Worm (Caenorhabditis elegans) whole organism, L4 larva: ENCODE data around the gene nspc-15.
A peak's percentile ranks its signal among the peaks of the same experiment; 100 is the strongest.

Source experiments
- F26F4.8 ChIP-seq: fragments of 200-800 bp; sonication (Bioruptor generic); conservative IDR thresholded peaks from 2 replicates; pipeline ENCODE4 v1.3.6; 2022; ENCODE audit warnings: missing genetic modification characterization, missing compliant biosample characterization
- F37D6.2 ChIP-seq: sonication (generic microtip); optimal IDR thresholded peaks from 2 replicates; lab custom pipeline; 2016; ENCODE audit warnings: mild to moderate bottlenecking, missing genetic modification characterization, missing compliant biosample characterization
- T26A8.4 ChIP-seq: fragments of 200-800 bp; sonication (Bioruptor generic); IDR thresholded peaks from 2 replicates; pipeline ENCODE4 v1.3.6; 2022; ENCODE audit warnings: missing genetic modification characterization, missing compliant biosample characterization
- Y105C5A.15 ChIP-seq: fragments of 200-800 bp; sonication (Bioruptor generic); IDR thresholded peaks from 2 replicates; pipeline ENCODE4 v1.3.6; 2022; ENCODE audit warnings: missing genetic modification characterization, missing compliant biosample characterization
- Y48G9A.11 ChIP-seq: fragments of 200-800 bp; sonication (Bioruptor generic); IDR thresholded peaks from 2 replicates; pipeline ENCODE4 v1.3.6; 2022; ENCODE audit warnings: missing genetic modification reagents, missing genetic modification characterization, missing compliant biosample characterization
- Y75B8A.6 ChIP-seq: fragments of 200-800 bp; sonication (Bioruptor generic); IDR thresholded peaks from 2 replicates; pipeline ENCODE4 v1.3.6; 2022; ENCODE audit warnings: missing genetic modification reagents, missing genetic modification characterization, missing compliant biosample characterization
- ZK337.2 ChIP-seq: fragments of 200-800 bp; sonication (Bioruptor generic); IDR thresholded peaks from 2 replicates; pipeline ENCODE4 v1.3.6; 2022; ENCODE audit warnings: missing genetic modification reagents, missing genetic modification characterization, missing compliant biosample characterization
- aha-1 ChIP-seq: fragments of 150-350 bp; peaks from one replicate; lab custom pipeline; 2014; ENCODE audit warnings: missing biosample characterization, missing genetic modification characterization
- aly-2 ChIP-seq: sonication (generic microtip); optimal IDR thresholded peaks from 2 replicates; lab custom pipeline; 2018; ENCODE audit warnings: missing biosample characterization, missing genetic modification characterization
- ama-1 ChIP-seq: fragments of 150-350 bp; optimal IDR thresholded peaks from 2 replicates; lab custom pipeline; 2014; ENCODE audit warnings: inconsistent platforms, mixed read lengths
- attf-4 ChIP-seq: sonication (generic microtip); optimal IDR thresholded peaks from 3 replicates; lab custom pipeline; 2017; ENCODE audit warnings: missing biosample characterization, missing genetic modification characterization
- ceh-32 ChIP-seq: sonication (generic microtip); optimal IDR thresholded peaks from 2 replicates; lab custom pipeline; 2016; ENCODE audit warnings: mild to moderate bottlenecking, missing genetic modification characterization, missing compliant biosample characterization; ENCODE audit not compliant: poor library complexity
- ceh-44 ChIP-seq: fragments of 200-800 bp; sonication (Bioruptor generic); IDR thresholded peaks from 2 replicates; pipeline ENCODE4 v1.3.6; 2022; ENCODE audit warnings: missing genetic modification reagents, missing genetic modification characterization, missing compliant biosample characterization
- ceh-62 ChIP-seq: sonication (generic microtip); optimal IDR thresholded peaks from 2 replicates; lab custom pipeline; 2017; ENCODE audit warnings: missing biosample characterization, missing genetic modification characterization
- ceh-82 ChIP-seq: sonication (generic microtip); optimal IDR thresholded peaks from 2 replicates; lab custom pipeline; 2017; ENCODE audit warnings: missing biosample characterization, missing genetic modification characterization
- ces-1 ChIP-seq: fragments of 150-350 bp; sonication (generic microtip); optimal IDR thresholded peaks from 4 replicates; lab custom pipeline; 2014; ENCODE audit warnings: missing biosample characterization, missing genetic modification reagents, missing genetic modification characterization
- cey-2 ChIP-seq: sonication (generic microtip); optimal IDR thresholded peaks from 3 replicates; lab custom pipeline; 2017; ENCODE audit warnings: missing genetic modification characterization, mild to moderate bottlenecking, missing compliant biosample characterization, antibody characterized with exemption, borderline replicate concordance; ENCODE audit not compliant: insufficient read depth
- ctbp-1 ChIP-seq: fragments of 200-800 bp; sonication (Bioruptor generic); IDR thresholded peaks from 2 replicates; pipeline ENCODE4 v1.3.6; 2022; ENCODE audit warnings: missing genetic modification reagents, missing genetic modification characterization, missing compliant biosample characterization
- daf-16 ChIP-seq, 3 experiments: sonication (generic microtip); optimal IDR thresholded peaks; 2 replicates each; lab custom pipeline; 2016 to 2017; ENCODE audit warnings: missing genetic modification characterization in 3 of 3, missing genetic modification reagents in 3 of 3, mild to moderate bottlenecking in 2 of 3, missing compliant biosample characterization in 2 of 3, missing biosample characterization in 1 of 3, moderate library complexity in 1 of 3
- daf-19 ChIP-seq: fragments of 200-800 bp; sonication (Bioruptor generic); conservative IDR thresholded peaks from 2 replicates; pipeline ENCODE4 v1.3.6; 2022; ENCODE audit warnings: missing genetic modification characterization, missing compliant biosample characterization
- daf-8 ChIP-seq: fragments of 200-800 bp; sonication (Bioruptor generic); IDR thresholded peaks from 2 replicates; pipeline ENCODE4 v1.3.6; 2022; ENCODE audit warnings: missing genetic modification characterization, missing compliant biosample characterization
- duxl-1 ChIP-seq: sonication (generic microtip); optimal IDR thresholded peaks from 2 replicates; lab custom pipeline; 2016; ENCODE audit warnings: mild to moderate bottlenecking, missing genetic modification characterization, moderate library complexity, missing compliant biosample characterization; ENCODE audit not compliant: poor library complexity
- egl-43 ChIP-seq: fragments of 200-800 bp; sonication (Bioruptor generic); IDR thresholded peaks from 2 replicates; pipeline ENCODE4 v1.3.6; 2022; ENCODE audit warnings: missing genetic modification reagents, missing genetic modification characterization, missing compliant biosample characterization
- fkh-10 ChIP-seq: fragments of 150-350 bp; optimal IDR thresholded peaks from 2 replicates; lab custom pipeline; 2014; ENCODE audit warnings: missing biosample characterization, missing genetic modification reagents, missing genetic modification characterization
- fos-1 ChIP-seq: fragments of 150-350 bp; optimal IDR thresholded peaks from 2 replicates; lab custom pipeline; 2014; ENCODE audit warnings: missing biosample characterization, missing genetic modification characterization
- gei-8 ChIP-seq: fragments of 200-800 bp; sonication (Bioruptor generic); optimal IDR thresholded peaks from 2 replicates; lab custom pipeline; 2018; ENCODE audit warnings: mild to moderate bottlenecking, missing genetic modification characterization, missing compliant biosample characterization
- hlh-30 ChIP-seq: sonication (generic microtip); optimal IDR thresholded peaks from 2 replicates; lab custom pipeline; 2017; ENCODE audit warnings: antibody characterized with exemption, mild to moderate bottlenecking, missing genetic modification characterization, missing compliant biosample characterization; ENCODE audit not compliant: insufficient read depth
- hmg-1.1 ChIP-seq: fragments of 200-800 bp; sonication (Bioruptor generic); IDR thresholded peaks from 2 replicates; pipeline ENCODE4 v1.3.6; 2022; ENCODE audit warnings: missing genetic modification reagents, missing genetic modification characterization, missing compliant biosample characterization
- lin-13 ChIP-seq: fragments of 150-350 bp; optimal IDR thresholded peaks from 2 replicates; lab custom pipeline; 2014; ENCODE audit warnings: missing biosample characterization, missing genetic modification reagents, missing genetic modification characterization
- lin-15B ChIP-seq: fragments of 150-350 bp; sonication (generic microtip); optimal IDR thresholded peaks from 3 replicates; lab custom pipeline; 2014; ENCODE audit warnings: missing biosample characterization, missing genetic modification characterization
- lin-29 ChIP-seq: fragments of 200-800 bp; sonication (Bioruptor generic); IDR thresholded peaks from 2 replicates; pipeline ENCODE4 v1.3.6; 2022; ENCODE audit warnings: missing genetic modification reagents, missing genetic modification characterization, missing compliant biosample characterization
- lin-38 ChIP-seq: fragments of 200-800 bp; sonication (Bioruptor generic); IDR thresholded peaks from 2 replicates; pipeline ENCODE4 v1.3.6; 2022; ENCODE audit warnings: missing genetic modification reagents, missing genetic modification characterization, missing compliant biosample characterization
- lin-39 ChIP-seq: fragments of 150-350 bp; optimal IDR thresholded peaks from 2 replicates; lab custom pipeline; 2014; ENCODE audit warnings: missing biosample characterization, missing genetic modification reagents, missing genetic modification characterization
- madf-5 ChIP-seq, 2 experiments: fragments of 200-800 bp; sonication (Bioruptor generic); IDR thresholded peaks; 2 replicates each; pipeline ENCODE4 v1.3.6; 2022; ENCODE audit warnings: missing compliant biosample characterization in 2 of 2, missing genetic modification characterization in 2 of 2
- mes-2 ChIP-seq: sonication (generic microtip); optimal IDR thresholded peaks from 2 replicates; lab custom pipeline; 2016; ENCODE audit warnings: missing genotype, mild to moderate bottlenecking, missing genetic modification characterization, missing compliant biosample characterization; ENCODE audit not compliant: poor library complexity, severe bottlenecking
- mxl-3 ChIP-seq: fragments of 200-800 bp; sonication (Bioruptor generic); optimal IDR thresholded peaks from 2 replicates; lab custom pipeline; 2018; ENCODE audit warnings: mild to moderate bottlenecking, missing genetic modification characterization, missing compliant biosample characterization
- nhr-102 ChIP-seq: sonication (generic microtip); optimal IDR thresholded peaks from 2 replicates; lab custom pipeline; 2016; ENCODE audit warnings: mild to moderate bottlenecking, missing genetic modification characterization, moderate library complexity, missing compliant biosample characterization
- nhr-25 ChIP-seq: sonication (generic microtip); optimal IDR thresholded peaks from 2 replicates; lab custom pipeline; 2017; ENCODE audit warnings: missing genetic modification characterization, mild to moderate bottlenecking, missing compliant biosample characterization, antibody characterized with exemption, moderate library complexity, borderline replicate concordance; ENCODE audit not compliant: insufficient read depth
- nhr-28 ChIP-seq: fragments of 150-350 bp; optimal IDR thresholded peaks from 2 replicates; lab custom pipeline; 2014; ENCODE audit warnings: missing biosample characterization, missing genetic modification characterization
- nhr-77 ChIP-seq: fragments of 150-350 bp; optimal IDR thresholded peaks from 2 replicates; lab custom pipeline; 2014; ENCODE audit warnings: missing biosample characterization, missing genetic modification characterization
- php-3 ChIP-seq: fragments of 200-800 bp; sonication (Bioruptor generic); IDR thresholded peaks from 2 replicates; pipeline ENCODE4 v1.3.6; 2022; ENCODE audit warnings: missing genetic modification reagents, missing genetic modification characterization, missing compliant biosample characterization
- pqm-1 ChIP-seq: sonication (generic microtip); optimal IDR thresholded peaks from 2 replicates; lab custom pipeline; 2017; ENCODE audit warnings: missing biosample characterization, missing genetic modification characterization
- skn-1 ChIP-seq: fragments of 150-350 bp; optimal IDR thresholded peaks from 2 replicates; lab custom pipeline; 2014; ENCODE audit warnings: missing biosample characterization, missing genetic modification characterization
- spr-1 ChIP-seq: sonication (generic microtip); optimal IDR thresholded peaks from 2 replicates; lab custom pipeline; 2016; ENCODE audit warnings: mild to moderate bottlenecking, missing genetic modification characterization, missing compliant biosample characterization
- spr-3 ChIP-seq: fragments of 200-800 bp; sonication (Bioruptor generic); optimal IDR thresholded peaks from 2 replicates; lab custom pipeline; 2018; ENCODE audit warnings: mild to moderate bottlenecking, missing genetic modification characterization, missing compliant biosample characterization
- tag-97 ChIP-seq: fragments of 200-800 bp; sonication (Bioruptor generic); IDR thresholded peaks from 2 replicates; pipeline ENCODE4 v1.3.6; 2022; ENCODE audit warnings: missing genetic modification characterization, missing compliant biosample characterization
- tra-1 ChIP-seq: fragments of 200-800 bp; sonication (Bioruptor generic); IDR thresholded peaks from 2 replicates; pipeline ENCODE4 v1.3.6; 2022; ENCODE audit warnings: missing genetic modification reagents, missing genetic modification characterization, missing compliant biosample characterization
- unc-130 ChIP-seq: sonication (generic microtip); optimal IDR thresholded peaks from 2 replicates; lab custom pipeline; 2016; ENCODE audit warnings: missing genetic modification reagents, missing genetic modification characterization, missing compliant biosample characterization
- zfp-2 ChIP-seq: sonication (generic microtip); optimal IDR thresholded peaks from 2 replicates; lab custom pipeline; 2016; ENCODE audit warnings: mild to moderate bottlenecking, missing genetic modification characterization, missing compliant biosample characterization
- zip-11 ChIP-seq: fragments of 200-800 bp; sonication (Bioruptor generic); IDR thresholded peaks from 2 replicates; pipeline ENCODE4 v1.3.6; 2022; ENCODE audit warnings: missing genetic modification characterization, missing compliant biosample characterization
- zip-2 ChIP-seq: fragments of 150-350 bp; optimal IDR thresholded peaks from 2 replicates; lab custom pipeline; 2014; ENCODE audit warnings: missing biosample characterization, missing genetic modification characterization

Gene nspc-15

ce11 chrX:12347822-12348221 lies 12.7 kb upstream of the nspc-15 start (continued):
- TF ChIP-seq nhr-77 (tag; lab: Kevin White, UChicago) (no peak), ceh-32 (tag; lab: Kevin White, UChicago) (no peak), hlh-30 (peak; percentile 27), ZK337.2 (GFP tag; lab: Robert Waterston, UW) (0 out of 2 replicates have a peak, but pooled peaks have one; percentile 51), ceh-62 (no peak), spr-3 (GFP tag; lab: Kevin White, UChicago) (peak; percentile 35), fos-1 (tag; lab: Kevin White, UChicago) (no peak), lin-29 (GFP tag; lab: Robert Waterston, UW) (no peak), pqm-1 (no peak), daf-19 (no peak), zip-11 (GFP tag; lab: Robert Waterston, UW) (no peak), F37D6.2 (tag; lab: Kevin White, UChicago) (no peak), php-3 (GFP tag; lab: Robert Waterston, UW) (no peak; the same call in 1 of the 2 replicates), zip-2 (tag; lab: Kevin White, UChicago) (no peak), ces-1 (GFP tag; lab: Kevin White, UChicago) (no peak), F26F4.8 (peak; percentile 67; the same call in 1 of the 2 replicates), daf-16 (GFP tag; optimal IDR thresholded peaks at IDR 0.05; lab: Kevin White, UChicago) (peak; percentile 22 to 59), daf-16 (tag; optimal IDR thresholded peaks at IDR 0.05; lab: Kevin White, UChicago) (peak; percentile 67), ceh-82 (no peak), aly-2 (no peak), skn-1 (tag; lab: Kevin White, UChicago) (no peak), egl-43 (GFP tag; lab: Robert Waterston, UW) (no peak; the same call in none of the 2 replicates), unc-130 (GFP tag; lab: Kevin White, UChicago) (peak; percentile 31), zfp-2 (tag; lab: Kevin White, UChicago) (no peak), nhr-25 (tag; lab: Kevin White, UChicago) (no peak), mxl-3 (GFP tag; lab: Kevin White, UChicago) (peak; percentile 53), spr-1 (peak; percentile 10), ctbp-1 (GFP tag; lab: Robert Waterston, UW) (peak; percentile 52; the same call in 1 of the 2 replicates), lin-39 (no peak), T26A8.4 (GFP tag; lab: Robert Waterston, UW) (peak; percentile 50), nhr-28 (peak; percentile 56), aha-1 (tag; lab: Kevin White, UChicago) (peak; percentile 92), lin-13 (GFP tag; lab: Kevin White, UChicago) (peak; percentile 14), Y105C5A.15 (no peak), ama-1 (lab: Kevin White, UChicago) (no peak), nhr-102 (tag; lab: Kevin White, UChicago) (no peak), ceh-44 (GFP tag; lab: Robert Waterston, UW) (peak; percentile 81), lin-38 (GFP tag; lab: Robert Waterston, UW) (no peak), hmg-1.1 (peak; percentile 78), daf-8 (GFP tag; lab: Robert Waterston, UW) (no peak), tag-97 (GFP tag; lab: Robert Waterston, UW) (no peak), gei-8 (GFP tag; lab: Kevin White, UChicago) (no peak), tra-1 (GFP tag; lab: Robert Waterston, UW) (peak; percentile 63; the same call in 1 of the 2 replicates), fkh-10 (no peak), lin-15B (tag; lab: Kevin White, UChicago) (no peak), madf-5 (GFP tag; IDR thresholded peaks at IDR 0.05; lab: Robert Waterston, UW) (no peak), attf-4 (tag; lab: Kevin White, UChicago) (no peak), Y48G9A.11 (GFP tag; lab: Robert Waterston, UW) (peak; percentile 67), Y75B8A.6 (GFP tag; lab: Robert Waterston, UW) (0 out of 2 replicates have a peak, but pooled peaks have one; percentile 50), cey-2 (tag; lab: Kevin White, UChicago) (no peak), mes-2 (tag; lab: Kevin White, UChicago) (peak; percentile 77), duxl-1 (tag; lab: Kevin White, UChicago) (peak; percentile 53)
